Fruit fly (Drosophila melanogaster) whole organism, embryonic: ENCODE data around the gene CG11095.

Source experiments
- ATbp ChIP-seq: fragments of 200-800 bp; sonication (Bioruptor generic); optimal IDR thresholded peaks from 2 replicates; lab custom pipeline; 2017; ENCODE audit warnings: missing biosample characterization, mild to moderate bottlenecking, missing genetic modification characterization, missing genetic modification reagents
- Adf1 ChIP-seq: fragments of 200-800 bp; sonication (Bioruptor generic); IDR thresholded peaks from 2 replicates; pipeline ENCODE4 v1.3.6; 2022; ENCODE audit warnings: missing biosample characterization, missing genetic modification characterization
- Antp ChIP-seq: fragments of 200-800 bp; sonication (Bioruptor generic); optimal IDR thresholded peaks from 3 replicates; lab custom pipeline; 2016; ENCODE audit warnings: missing biosample characterization, missing genetic modification characterization
- Bgb ChIP-seq: fragments of 200-800 bp; sonication (Bioruptor generic); IDR thresholded peaks from 2 replicates; pipeline ENCODE4 v1.3.6; 2022; ENCODE audit warnings: missing biosample characterization, missing genetic modification characterization; ENCODE audit not compliant: partially characterized antibody
- CG10979 ChIP-seq: fragments of 200-800 bp; sonication (Bioruptor generic); optimal IDR thresholded peaks from 2 replicates; lab custom pipeline; 2018; ENCODE audit warnings: missing biosample characterization, mild to moderate bottlenecking, missing genetic modification characterization, moderate library complexity
- CG11560 ChIP-seq: fragments of 200-800 bp; sonication (Bioruptor generic); IDR thresholded peaks from 3 replicates; pipeline ENCODE4 v1.3.6; 2022; ENCODE audit warnings: missing biosample characterization, missing genetic modification characterization
- CG12155 ChIP-seq: fragments of 200-800 bp; sonication (Bioruptor generic); optimal IDR thresholded peaks from 3 replicates; lab custom pipeline; 2016; ENCODE audit warnings: missing biosample characterization, missing genetic modification characterization
- CG1233 ChIP-seq: fragments of 200-800 bp; sonication (Bioruptor generic); optimal IDR thresholded peaks from 4 replicates; lab custom pipeline; 2018; ENCODE audit warnings: missing biosample characterization, mild to moderate bottlenecking, missing genetic modification characterization
- CG14667 ChIP-seq: fragments of 200-800 bp; sonication (Bioruptor generic); IDR thresholded peaks from 2 replicates; pipeline ENCODE4 v1.3.6; 2022; ENCODE audit warnings: missing biosample characterization, missing genetic modification characterization
- CG15073 ChIP-seq: fragments of 200-800 bp; sonication (Bioruptor generic); optimal IDR thresholded peaks from 2 replicates; lab custom pipeline; 2016; ENCODE audit warnings: missing biosample characterization, missing genetic modification characterization
- CG17912 ChIP-seq: fragments of 200-800 bp; sonication (Bioruptor generic); optimal IDR thresholded peaks from 2 replicates; lab custom pipeline; 2018; ENCODE audit warnings: missing biosample characterization, mild to moderate bottlenecking, missing genetic modification characterization
- CG1792 ChIP-seq: fragments of 200-800 bp; sonication (Bioruptor generic); optimal IDR thresholded peaks from 2 replicates; lab custom pipeline; 2016; ENCODE audit warnings: missing biosample characterization, missing genetic modification characterization
- CG32532 ChIP-seq: fragments of 200-800 bp; sonication (Bioruptor generic); IDR thresholded peaks from 2 replicates; pipeline ENCODE4 v1.3.6; 2022; ENCODE audit warnings: missing biosample characterization, missing genetic modification characterization
- CG3407 ChIP-seq: fragments of 200-800 bp; sonication (Bioruptor generic); optimal IDR thresholded peaks from 2 replicates; lab custom pipeline; 2018; ENCODE audit warnings: missing biosample characterization, mild to moderate bottlenecking, missing genetic modification characterization
- CG34224 ChIP-seq: fragments of 200-800 bp; sonication (Bioruptor generic); IDR thresholded peaks from 3 replicates; pipeline ENCODE4 v1.3.6; 2022; ENCODE audit warnings: missing biosample characterization, missing genetic modification characterization; ENCODE audit not compliant: partially characterized antibody
- CG42726 ChIP-seq: fragments of 200-800 bp; sonication (Bioruptor generic); IDR thresholded peaks from 2 replicates; pipeline ENCODE4 v1.3.6; 2022; ENCODE audit warnings: missing biosample characterization, missing genetic modification characterization; ENCODE audit not compliant: partially characterized antibody
- CG4282 ChIP-seq: fragments of 200-800 bp; sonication (Bioruptor generic); optimal IDR thresholded peaks from 2 replicates; lab custom pipeline; 2016; ENCODE audit warnings: missing biosample characterization, missing genetic modification characterization
- CG4730 ChIP-seq: fragments of 200-800 bp; sonication (Bioruptor generic); IDR thresholded peaks from 2 replicates; pipeline ENCODE4 v1.3.6; 2022; ENCODE audit warnings: missing biosample characterization, missing genetic modification characterization
- CG6272 ChIP-seq: fragments of 200-800 bp; sonication (Bioruptor generic); IDR thresholded peaks from 2 replicates; pipeline ENCODE4 v1.3.6; 2022; ENCODE audit warnings: missing biosample characterization, missing genetic modification characterization
- CG7357 ChIP-seq: fragments of 200-800 bp; sonication (Bioruptor generic); IDR thresholded peaks from 3 replicates; pipeline ENCODE4 v1.3.6; 2022; ENCODE audit warnings: missing biosample characterization, missing genetic modification characterization
- CG7839 ChIP-seq: fragments of 200-800 bp; sonication (Bioruptor generic); optimal IDR thresholded peaks from 3 replicates; lab custom pipeline; 2018; ENCODE audit warnings: missing biosample characterization, mild to moderate bottlenecking, missing genetic modification characterization, moderate library complexity
- CG8089 ChIP-seq: fragments of 200-800 bp; sonication (Bioruptor generic); optimal IDR thresholded peaks from 3 replicates; lab custom pipeline; 2016; ENCODE audit warnings: missing biosample characterization, missing genetic modification characterization
- CG9932 ChIP-seq: fragments of 200-800 bp; sonication (Bioruptor generic); IDR thresholded peaks from 2 replicates; pipeline ENCODE4 v1.3.6; 2022; ENCODE audit warnings: missing biosample characterization, missing genetic modification characterization
- CoRest ChIP-seq: fragments of 200-800 bp; sonication (Bioruptor generic); optimal IDR thresholded peaks from 3 replicates; lab custom pipeline; 2018; ENCODE audit warnings: missing biosample characterization, mild to moderate bottlenecking, missing genetic modification characterization, moderate library complexity
- Deaf1 ChIP-seq: fragments of 200-800 bp; optimal IDR thresholded peaks from 3 replicates; lab custom pipeline; 2019; ENCODE audit warnings: missing biosample characterization, mild to moderate bottlenecking, missing genetic modification characterization, moderate library complexity
- E2f2 ChIP-seq: fragments of 200-800 bp; sonication (Bioruptor generic); IDR thresholded peaks from 2 replicates; pipeline ENCODE4 v1.3.6; 2022; ENCODE audit warnings: missing biosample characterization, missing genetic modification characterization
- ERR ChIP-seq: fragments of 200-800 bp; sonication (Bioruptor generic); optimal IDR thresholded peaks from 2 replicates; lab custom pipeline; 2016; ENCODE audit warnings: missing biosample characterization, missing genetic modification characterization
- HLHmδ ChIP-seq: fragments of 200-800 bp; sonication (Bioruptor generic); optimal IDR thresholded peaks from 2 replicates; lab custom pipeline; 2018; ENCODE audit warnings: missing biosample characterization, mild to moderate bottlenecking, missing genetic modification characterization, moderate library complexity
- Hmr ChIP-seq: fragments of 200-800 bp; sonication (Bioruptor generic); optimal IDR thresholded peaks from 3 replicates; lab custom pipeline; 2017; ENCODE audit warnings: mild to moderate bottlenecking, missing biosample characterization, missing genetic modification reagents, missing genetic modification characterization
- Lhr ChIP-seq: fragments of 200-800 bp; sonication (Bioruptor generic); optimal IDR thresholded peaks from 3 replicates; lab custom pipeline; 2017; ENCODE audit warnings: mild to moderate bottlenecking, missing biosample characterization, missing genetic modification reagents, missing genetic modification characterization
- Max ChIP-seq: fragments of 200-800 bp; sonication (Bioruptor generic); optimal IDR thresholded peaks from 2 replicates; lab custom pipeline; 2016; ENCODE audit warnings: missing biosample characterization, mild to moderate bottlenecking, missing genetic modification characterization
- NfI ChIP-seq: fragments of 200-800 bp; sonication (Bioruptor generic); optimal IDR thresholded peaks from 3 replicates; lab custom pipeline; 2018; ENCODE audit warnings: missing biosample characterization, mild to moderate bottlenecking, missing genetic modification characterization, moderate library complexity
- Sox100B ChIP-seq: fragments of 200-800 bp; sonication (Bioruptor generic); optimal IDR thresholded peaks from 3 replicates; lab custom pipeline; 2018; ENCODE audit warnings: missing biosample characterization, mild to moderate bottlenecking, missing genetic modification characterization
- Vsx1 ChIP-seq: fragments of 200-800 bp; sonication (Bioruptor generic); optimal IDR thresholded peaks from 2 replicates; lab custom pipeline; 2017; ENCODE audit warnings: missing biosample characterization, mild to moderate bottlenecking, missing genetic modification characterization, missing genetic modification reagents
- ab ChIP-seq: fragments of 200-800 bp; sonication (Bioruptor generic); optimal IDR thresholded peaks from 2 replicates; lab custom pipeline; 2016; ENCODE audit warnings: missing biosample characterization, missing genetic modification characterization
- cas ChIP-seq: fragments of 200-800 bp; sonication (Bioruptor generic); IDR thresholded peaks from 2 replicates; pipeline ENCODE4 v1.3.6; 2022; ENCODE audit warnings: missing biosample characterization, missing genetic modification characterization
- dan ChIP-seq: fragments of 200-800 bp; sonication (Bioruptor generic); IDR thresholded peaks from 2 replicates; pipeline ENCODE4 v1.3.6; 2022; ENCODE audit warnings: missing biosample characterization, missing genetic modification characterization
- dati ChIP-seq: fragments of 200-800 bp; sonication (Bioruptor generic); IDR thresholded peaks from 2 replicates; pipeline ENCODE4 v1.3.6; 2022; ENCODE audit warnings: missing biosample characterization, missing genetic modification characterization
- dmrt99B ChIP-seq: fragments of 200-800 bp; sonication (Bioruptor generic); optimal IDR thresholded peaks from 2 replicates; lab custom pipeline; 2018; ENCODE audit warnings: missing biosample characterization, mild to moderate bottlenecking, missing genetic modification characterization, moderate library complexity
- lmd ChIP-seq: fragments of 200-800 bp; sonication (Bioruptor generic); IDR thresholded peaks from 2 replicates; pipeline ENCODE4 v1.3.6; 2022; ENCODE audit warnings: missing biosample characterization, missing genetic modification characterization
- mam ChIP-seq: fragments of 200-800 bp; sonication (Bioruptor generic); optimal IDR thresholded peaks from 3 replicates; lab custom pipeline; 2016; ENCODE audit warnings: missing biosample characterization, missing genetic modification characterization
- p53 ChIP-seq: fragments of 200-800 bp; sonication (Bioruptor generic); optimal IDR thresholded peaks from 2 replicates; lab custom pipeline; 2016; ENCODE audit warnings: missing biosample characterization, missing genetic modification characterization
- pfk ChIP-seq: fragments of 200-800 bp; sonication (Bioruptor generic); optimal IDR thresholded peaks from 2 replicates; lab custom pipeline; 2018; ENCODE audit warnings: missing biosample characterization, mild to moderate bottlenecking, missing genetic modification characterization, moderate library complexity
- ranshi ChIP-seq: fragments of 200-800 bp; sonication (Bioruptor generic); IDR thresholded peaks from 2 replicates; pipeline ENCODE4 v1.3.6; 2022; ENCODE audit warnings: missing biosample characterization, missing genetic modification characterization
- scrt ChIP-seq: fragments of 200-800 bp; sonication (Bioruptor generic); optimal IDR thresholded peaks from 2 replicates; lab custom pipeline; 2018; ENCODE audit warnings: missing biosample characterization, mild to moderate bottlenecking, missing genetic modification characterization, moderate library complexity
- sima ChIP-seq: fragments of 200-800 bp; sonication (Bioruptor generic); optimal IDR thresholded peaks from 2 replicates; lab custom pipeline; 2016; ENCODE audit warnings: missing biosample characterization, missing genetic modification characterization
- sna ChIP-seq: fragments of 200-800 bp; sonication (Bioruptor generic); IDR thresholded peaks from 2 replicates; pipeline ENCODE4 v1.3.6; 2022; ENCODE audit warnings: missing biosample characterization, missing genetic modification characterization; ENCODE audit not compliant: partially characterized antibody
- sug ChIP-seq: fragments of 200-800 bp; optimal IDR thresholded peaks from 2 replicates; lab custom pipeline; 2019; ENCODE audit warnings: missing biosample characterization, mild to moderate bottlenecking, missing genetic modification characterization, moderate library complexity
- vvl ChIP-seq: fragments of 200-800 bp; sonication (Bioruptor generic); IDR thresholded peaks from 2 replicates; pipeline ENCODE4 v1.3.6; 2022; ENCODE audit warnings: missing biosample characterization, missing genetic modification characterization
- wdn ChIP-seq: fragments of 200-800 bp; sonication (Bioruptor generic); IDR thresholded peaks from 2 replicates; pipeline ENCODE4 v1.3.6; 2022; ENCODE audit warnings: missing biosample characterization, missing genetic modification characterization

Gene CG11095

DNA sequence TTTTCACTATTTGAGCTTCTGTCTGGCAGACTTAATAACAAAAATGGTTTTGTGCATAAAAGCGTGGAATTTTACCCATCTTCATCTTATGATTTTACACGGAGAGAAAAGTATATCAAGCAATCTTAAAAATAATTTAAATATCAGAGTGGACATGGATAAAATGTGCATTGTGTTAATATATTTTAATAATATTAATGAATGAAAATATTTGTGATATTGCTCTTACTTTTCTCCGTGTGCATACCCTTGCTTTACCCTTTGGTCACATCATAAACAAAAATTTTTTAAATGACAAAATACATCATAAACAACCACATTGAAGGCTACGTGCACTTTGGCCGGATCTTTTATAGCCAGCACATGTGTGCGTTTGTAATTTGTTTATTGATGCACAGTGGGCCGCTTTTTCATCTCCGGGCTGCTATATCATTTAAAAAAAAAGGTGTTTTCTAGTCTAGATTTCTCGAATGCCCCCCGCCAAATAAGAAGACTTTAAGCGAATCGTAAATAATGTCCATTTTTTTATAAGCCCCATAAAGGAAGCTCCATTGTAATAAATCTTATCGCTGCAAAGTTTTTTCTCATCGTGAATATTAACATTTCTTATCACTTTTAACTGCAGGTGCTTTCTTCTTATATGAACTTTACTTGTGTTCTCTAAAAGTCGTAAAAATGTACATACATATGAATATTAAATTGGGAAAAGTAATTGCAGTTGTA, 46.9 kb upstream of the CG11095 start (continued):
- TF ChIP-seq dmrt99B (peak; percentile 70), CG34224 (GFP tag; lab: Robert Waterston, UW) (no peak), CG3407 (GFP tag; lab: Kevin White, UChicago) (no peak), dan (GFP tag; lab: Robert Waterston, UW) (no peak), CG7839 (tag; lab: Kevin White, UChicago) (peak; percentile 64), CG1233 (GFP tag; lab: Kevin White, UChicago) (peak; percentile 27), CG11560 (tag; lab: Robert Waterston, UW) (no peak), CoRest (tag; lab: Kevin White, UChicago) (peak; percentile 48), ERR (GFP tag; lab: Kevin White, UChicago) (no peak), Antp (GFP tag; lab: Kevin White, UChicago) (no peak), CG15073 (no peak), lmd (GFP tag; lab: Robert Waterston, UW) (peak; percentile 21; the same call in 1 of the 2 replicates), HLHmδ (GFP tag; lab: Kevin White, UChicago) (no peak), p53 (GFP tag; lab: Kevin White, UChicago) (no peak), CG4730 (GFP tag; lab: Robert Waterston, UW) (no peak), Vsx1 (GFP tag; lab: Kevin White, UChicago) (no peak), E2f2 (GFP tag; lab: Robert Waterston, UW) (peak; percentile 43; the same call in 1 of the 2 replicates), dati (GFP tag; lab: Robert Waterston, UW) (no peak), CG6272 (no peak), Adf1 (GFP tag; lab: Robert Waterston, UW) (no peak), CG4282 (no peak), sima (GFP tag; lab: Kevin White, UChicago) (no peak), pfk (GFP tag; lab: Kevin White, UChicago) (no peak), CG32532 (GFP tag; lab: Robert Waterston, UW) (no peak; the same call in 1 of the 2 replicates), Bgb (no peak), Lhr (GFP tag; lab: Kevin White, UChicago) (no peak), Hmr (GFP tag; lab: Kevin White, UChicago) (peak; percentile 35), vvl (GFP tag; lab: Robert Waterston, UW) (0 out of 2 replicates have a peak, but pooled peaks have one; percentile 57), CG17912 (no peak), CG42726 (no peak), CG12155 (peak; percentile 2), Max (GFP tag; lab: Kevin White, UChicago) (no peak), ab (no peak), CG10979 (tag; lab: Kevin White, UChicago) (peak; percentile 53), sug (peak; percentile 23), sna (no peak), scrt (GFP tag; lab: Kevin White, UChicago) (no peak), Deaf1 (peak; percentile 8), ATbp (GFP tag; lab: Kevin White, UChicago) (no peak), CG8089 (GFP tag; lab: Kevin White, UChicago) (no peak), mam (GFP tag; lab: Kevin White, UChicago) (no peak), CG9932 (GFP tag; lab: Robert Waterston, UW) (no peak), CG14667 (no peak), cas (0 out of 2 replicates have a peak, but pooled peaks have one; percentile 8), CG7357 (GFP tag; lab: Robert Waterston, UW) (no peak), CG1792 (GFP tag; lab: Kevin White, UChicago) (no peak), ranshi (GFP tag; lab: Robert Waterston, UW) (peak; percentile 29; the same call in 1 of the 2 replicates), Sox100B (GFP tag; lab: Kevin White, UChicago) (peak; percentile 29), wdn (GFP tag; lab: Robert Waterston, UW) (0 out of 2 replicates have a peak, but pooled peaks have one; percentile 34), NfI (peak; percentile 11)
